Worm (Caenorhabditis elegans): ENCODE measurements around the gene his-31.

The his-31 gene

ce11 chrIV:8289580-8290323 lies 44.0 kb downstream of the his-31 start, which contains the start of gene daf-31 (continued):
- TF ChIP-seq snpc-4 (tag; optimal IDR thresholded peaks at IDR 0.05): peak; percentile 14
- TF ChIP-seq nhr-20 (tag; optimal IDR thresholded peaks at IDR 0.05): peak; percentile 61

- TF ChIP-seq rnt-1 (tag; optimal IDR thresholded peaks at IDR 0.05) (no peak), F16B12.6 (tag; optimal IDR thresholded peaks at IDR 0.05) (no peak), elt-3 (tag; optimal IDR thresholded peaks at IDR 0.05) (no peak), nhr-237 (tag; optimal IDR thresholded peaks at IDR 0.05) (no peak), nhr-47 (tag; optimal IDR thresholded peaks at IDR 0.05) (no peak), unc-130 (tag; optimal IDR thresholded peaks at IDR 0.05) (no peak), hlh-17 (GFP tag; optimal IDR thresholded peaks at IDR 0.05; ENCODE audit: borderline replicate concordance) (no peak), lin-39 (tag; optimal IDR thresholded peaks at IDR 0.05) (no peak), fkh-4 (tag; optimal IDR thresholded peaks at IDR 0.05; ENCODE audit: borderline replicate concordance) (no peak), ceh-8 (GFP tag; optimal IDR thresholded peaks at IDR 0.05) (no peak), tlp-1 (tag; optimal IDR thresholded peaks at IDR 0.05) (no peak), nhr-12 (tag; optimal IDR thresholded peaks at IDR 0.05) (no peak), C04F5.9 (tag; optimal IDR thresholded peaks at IDR 0.05) (no peak), lin-14 (GFP tag; optimal IDR thresholded peaks at IDR 0.05) (no peak), nhr-11 (tag; optimal IDR thresholded peaks at IDR 0.05) (no peak), nhr-77 (tag; optimal IDR thresholded peaks at IDR 0.05) (no peak)
Measured at ce11 chrIV:8289505-8289579, 44.4 kb downstream of the his-31 start, which contains the start of gene nucl-1. TSS of gene nucl-1 (minus strand) at chrIV:8289530.

- TF ChIP-seq ceh-8 (GFP tag; optimal IDR thresholded peaks at IDR 0.05): peak; percentile 1
- TF ChIP-seq fos-1 (tag; optimal IDR thresholded peaks at IDR 0.05): no peak
Measured at ce11 chrIV:8289105-8289504, 44.7 kb downstream of the his-31 start.

DNA sequence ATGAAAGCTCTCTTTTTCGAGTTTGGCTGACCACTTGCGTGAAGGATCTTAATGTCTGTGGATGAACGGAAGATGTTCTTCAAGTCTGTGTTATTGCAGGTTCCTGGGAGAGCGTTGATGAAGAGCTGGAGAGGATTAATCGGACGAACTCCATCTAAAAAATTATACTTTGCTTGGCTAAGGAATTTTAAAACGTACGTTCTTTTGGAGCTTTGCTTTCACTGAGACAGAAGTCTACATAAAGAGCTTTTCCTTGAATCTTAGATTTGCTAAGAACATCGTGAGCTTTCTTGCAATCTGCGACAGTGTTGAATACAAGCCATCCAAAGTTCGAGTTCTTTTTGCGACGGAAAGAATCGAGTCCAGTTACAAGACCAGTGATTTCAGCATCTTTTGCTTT lies 46.5 kb downstream of the his-31 start:
- TF ChIP-seq egl-27 (tag; optimal IDR thresholded peaks at IDR 0.05): no peak
- TF ChIP-seq ceh-82 (tag; optimal IDR thresholded peaks at IDR 0.05): no peak
- TF ChIP-seq nhr-28 (tag; optimal IDR thresholded peaks at IDR 0.05): no peak
- TF ChIP-seq aly-2 (tag; optimal IDR thresholded peaks at IDR 0.05): no peak
- no peak for TF ChIP-seq ces-1 (GFP tag; optimal IDR thresholded peaks at IDR 0.05)
- no peak for TF ChIP-seq hlh-4 (tag; optimal IDR thresholded peaks at IDR 0.05)
- no peak for TF ChIP-seq rnt-1 (tag; optimal IDR thresholded peaks at IDR 0.05)

DNA sequence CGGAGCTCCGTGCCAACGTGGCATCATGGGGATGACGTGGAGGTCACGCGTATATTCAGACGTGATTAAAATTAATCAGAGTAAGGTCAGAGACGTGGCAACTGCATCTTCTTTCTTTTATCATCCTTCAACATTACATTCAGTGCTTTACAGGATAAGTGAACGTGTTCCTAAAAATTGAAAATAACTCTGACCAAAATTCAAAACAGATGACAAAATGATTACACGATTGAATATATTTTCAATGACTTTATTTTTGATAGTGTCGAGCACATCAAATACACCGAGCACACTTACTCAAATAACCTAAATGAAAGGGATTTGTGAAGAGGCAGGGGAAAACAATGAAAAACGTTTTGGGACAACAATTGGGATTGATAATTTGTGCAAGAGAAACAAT lies 47.4 kb downstream of the his-31 start, which contains the start of gene K07H8.9:
K07H8.9 (minus strand) TSS at position 125 of the 400 bp plus-strand sequence.
- TF ChIP-seq vab-15 (tag; optimal IDR thresholded peaks at IDR 0.05) (no peak), ces-1 (GFP tag; optimal IDR thresholded peaks at IDR 0.05) (no peak)

Data from whole organism, L1 larva.